Worm (Caenorhabditis elegans): ENCODE results near the gene hda-5.

DNA sequence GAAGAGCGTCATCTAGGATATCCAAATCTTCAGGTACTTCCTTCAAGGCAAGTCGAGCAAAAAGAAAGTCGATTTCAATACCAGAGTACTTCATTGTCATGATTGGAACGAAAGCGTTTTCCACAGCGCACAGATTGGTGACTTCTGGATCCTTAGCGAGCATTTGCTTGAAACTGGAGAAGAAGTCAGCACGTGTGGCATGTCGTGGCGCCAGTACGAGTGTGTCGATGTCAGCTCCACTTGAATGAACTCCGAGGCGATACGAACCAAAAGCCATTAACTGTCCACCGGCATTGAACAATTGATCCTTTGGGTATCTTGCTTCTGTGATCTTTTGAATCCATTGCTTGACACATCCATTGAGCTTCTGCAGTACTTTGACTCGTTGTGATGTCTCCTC, 17.2 kb downstream of the hda-5 start:
- TF ChIP-seq nhr-10 (tag; optimal IDR thresholded peaks at IDR 0.05) (no peak), nhr-12 (tag; optimal IDR thresholded peaks at IDR 0.05) (no peak), fos-1 (tag; optimal IDR thresholded peaks at IDR 0.05) (no peak), ceh-82 (tag; optimal IDR thresholded peaks at IDR 0.05) (no peak), lin-13 (GFP tag; optimal IDR thresholded peaks at IDR 0.05) (no peak), nhr-77 (tag; optimal IDR thresholded peaks at IDR 0.05) (no peak), ama-1 (optimal IDR thresholded peaks at IDR 0.05) (no peak)

Data from whole organism, L2 larva.